Fruit fly (Drosophila melanogaster) whole organism: ENCODE data around the gene CG15144.

ENCODE experiments used
- Dll ChIP-seq: fragments of >200 bp; optimal IDR thresholded peaks from 2 replicates; lab custom pipeline; 2017
- psq ChIP-seq: fragments of >200 bp; optimal IDR thresholded peaks from 2 replicates; lab custom pipeline; 2017
- usp ChIP-seq: fragments of >200 bp; optimal IDR thresholded peaks from 2 replicates; lab custom pipeline; 2017; ENCODE audit warnings: missing biosample characterization, missing genetic modification characterization, mixed read lengths

DNA sequence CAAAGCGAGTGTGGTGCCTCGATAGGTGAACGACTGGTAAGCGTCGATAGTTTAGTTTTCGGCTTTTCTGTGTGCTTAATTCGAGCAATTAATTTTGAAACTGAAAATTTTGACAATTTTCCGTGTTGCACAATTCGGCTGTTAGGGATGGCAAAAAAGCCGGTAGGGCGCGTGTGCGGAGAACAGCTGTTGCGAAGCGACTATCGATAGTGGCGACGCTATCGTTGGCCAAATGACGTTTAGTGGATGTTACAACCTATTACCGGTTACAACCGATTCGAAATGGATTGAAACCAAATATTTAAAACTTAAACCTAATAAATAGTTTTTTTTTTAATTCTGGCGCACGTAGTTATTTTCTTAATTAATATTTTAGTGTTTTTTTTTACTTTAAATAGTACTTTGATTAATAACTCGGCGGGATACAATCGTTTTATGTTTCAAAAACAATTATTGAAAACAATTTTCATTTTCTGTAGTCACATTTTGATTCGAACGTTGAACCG lies 27.9 kb downstream of the CG15144 start, which contains the start of the genes mEFTs and Dhc36C:
- TF ChIP-seq Dll (lab: Kevin White, UChicago) (no peak), psq (no peak), usp (GFP tag; lab: Kevin White, UChicago) (no peak)
